Worm (Caenorhabditis elegans) whole organism, young adult: ENCODE results near the gene ppm-1.G.

Experiments used
- B0035.1 ChIP-seq: sonication (generic microtip); optimal IDR thresholded peaks from 2 replicates; lab custom pipeline; 2016; ENCODE audit warnings: missing genetic modification characterization, mild to moderate bottlenecking, missing compliant biosample characterization, missing genotype, missing genetic modification reagents
- B0261.1 ChIP-seq: sonication (generic microtip); optimal IDR thresholded peaks from 2 replicates; lab custom pipeline; 2016; ENCODE audit warnings: mild to moderate bottlenecking, missing genetic modification characterization, moderate library complexity, missing compliant biosample characterization
- C17E4.6 ChIP-seq: fragments of 200-800 bp; sonication (Bioruptor generic); IDR thresholded peaks from 2 replicates; pipeline ENCODE4 v1.3.6; 2022; ENCODE audit warnings: missing genetic modification reagents, missing genetic modification characterization, missing compliant biosample characterization
- D2030.7 ChIP-seq: fragments of 200-800 bp; sonication (Bioruptor generic); IDR thresholded peaks from 2 replicates; pipeline ENCODE4 v1.3.6; 2022; ENCODE audit warnings: missing genetic modification reagents, missing genetic modification characterization, missing compliant biosample characterization
- F10E7.11 ChIP-seq: sonication (generic microtip); optimal IDR thresholded peaks from 2 replicates; lab custom pipeline; 2017; ENCODE audit warnings: mild to moderate bottlenecking, missing genetic modification characterization, moderate library complexity, missing compliant biosample characterization
- F23B12.7 ChIP-seq: sonication (generic microtip); optimal IDR thresholded peaks from 2 replicates; lab custom pipeline; 2017; ENCODE audit warnings: missing genetic modification characterization, mild to moderate bottlenecking, missing compliant biosample characterization, antibody characterized with exemption, moderate library complexity; ENCODE audit not compliant: insufficient read depth
- F39B2.1 ChIP-seq: fragments of 200-800 bp; sonication (Bioruptor generic); IDR thresholded peaks from 2 replicates; pipeline ENCODE4 v1.3.6; 2022; ENCODE audit warnings: missing genetic modification reagents, missing genetic modification characterization, missing compliant biosample characterization
- K11D2.4 ChIP-seq: fragments of 200-800 bp; sonication (Bioruptor generic); IDR thresholded peaks from 2 replicates; pipeline ENCODE4 v1.3.6; 2022; ENCODE audit warnings: missing genetic modification reagents, missing genetic modification characterization, missing compliant biosample characterization
- K12H6.12 ChIP-seq: fragments of 200-800 bp; sonication (Bioruptor generic); optimal IDR thresholded peaks from 2 replicates; lab custom pipeline; 2018; ENCODE audit warnings: mild to moderate bottlenecking, missing genetic modification characterization, missing compliant biosample characterization
- Y53F4B.3 ChIP-seq: fragments of 200-800 bp; sonication (Bioruptor generic); IDR thresholded peaks from 2 replicates; pipeline ENCODE4 v1.3.6; 2022; ENCODE audit warnings: missing genetic modification reagents, missing genetic modification characterization, missing compliant biosample characterization
- Y53G8AR.9 ChIP-seq: fragments of 200-800 bp; sonication (Bioruptor generic); conservative IDR thresholded peaks from 2 replicates; pipeline ENCODE4 v1.3.6; 2022; ENCODE audit warnings: missing genetic modification reagents, missing genetic modification characterization, missing compliant biosample characterization
- Y56A3A.18 ChIP-seq: fragments of 200-800 bp; sonication (Bioruptor generic); IDR thresholded peaks from 2 replicates; pipeline ENCODE4 v1.3.6; 2022; ENCODE audit warnings: missing genetic modification reagents, missing genetic modification characterization, missing compliant biosample characterization
- Y67H2A.10 ChIP-seq: fragments of 200-800 bp; sonication (Bioruptor generic); conservative IDR thresholded peaks from 2 replicates; pipeline ENCODE4 v1.3.6; 2022; ENCODE audit warnings: missing genetic modification reagents, missing genetic modification characterization, missing compliant biosample characterization
- aptf-3 ChIP-seq: fragments of 200-800 bp; sonication (Bioruptor generic); IDR thresholded peaks from 2 replicates; pipeline ENCODE4 v1.3.6; 2022; ENCODE audit warnings: missing genetic modification characterization, missing compliant biosample characterization
- athp-1 ChIP-seq: sonication (generic microtip); optimal IDR thresholded peaks from 2 replicates; lab custom pipeline; 2017; ENCODE audit warnings: mild to moderate bottlenecking, missing genetic modification characterization, missing compliant biosample characterization
- bed-2 ChIP-seq: fragments of 200-800 bp; sonication (Bioruptor generic); IDR thresholded peaks from 2 replicates; pipeline ENCODE4 v1.3.6; 2022; ENCODE audit warnings: missing genetic modification reagents, missing genetic modification characterization, missing compliant biosample characterization
- ceh-27 ChIP-seq: fragments of 200-800 bp; sonication (Bioruptor generic); optimal IDR thresholded peaks from 2 replicates; lab custom pipeline; 2018; ENCODE audit warnings: mild to moderate bottlenecking, missing genetic modification characterization, moderate library complexity, missing compliant biosample characterization
- ceh-79 ChIP-seq: sonication (generic microtip); optimal IDR thresholded peaks from 2 replicates; lab custom pipeline; 2017; ENCODE audit warnings: mild to moderate bottlenecking, missing genetic modification characterization, missing compliant biosample characterization
- dpff-1 ChIP-seq: sonication (generic microtip); optimal IDR thresholded peaks from 2 replicates; lab custom pipeline; 2017; ENCODE audit warnings: mild to moderate bottlenecking, missing genetic modification characterization, missing compliant biosample characterization
- efl-1 ChIP-seq: fragments of 150-350 bp; optimal IDR thresholded peaks from 2 replicates; lab custom pipeline; 2014; ENCODE audit warnings: missing biosample characterization, missing genetic modification reagents, missing genetic modification characterization
- egl-44 ChIP-seq: fragments of 200-800 bp; sonication (Bioruptor generic); IDR thresholded peaks from 2 replicates; pipeline ENCODE4 v1.3.6; 2022; ENCODE audit warnings: missing genetic modification reagents, missing genetic modification characterization, missing compliant biosample characterization
- hlh-12 ChIP-seq: sonication (generic microtip); optimal IDR thresholded peaks from 2 replicates; lab custom pipeline; 2016; ENCODE audit warnings: missing genetic modification characterization, missing compliant biosample characterization
- hmg-20 ChIP-seq: fragments of 200-800 bp; sonication (Bioruptor generic); IDR thresholded peaks from 2 replicates; pipeline ENCODE4 v1.3.6; 2022; ENCODE audit warnings: missing genetic modification reagents, missing genetic modification characterization, missing compliant biosample characterization
- hrde-1 ChIP-seq: sonication (generic microtip); optimal IDR thresholded peaks from 2 replicates; lab custom pipeline; 2016; ENCODE audit warnings: missing genetic modification characterization, mild to moderate bottlenecking, missing compliant biosample characterization, moderate library complexity, missing genotype, missing genetic modification reagents, borderline replicate concordance
- madf-8 ChIP-seq: fragments of 200-800 bp; sonication (Bioruptor generic); conservative IDR thresholded peaks from 2 replicates; pipeline ENCODE4 v1.3.6; 2022; ENCODE audit warnings: missing genetic modification reagents, missing genetic modification characterization, missing compliant biosample characterization
- mcd-1 ChIP-seq: fragments of 200-800 bp; sonication (Bioruptor generic); IDR thresholded peaks from 2 replicates; pipeline ENCODE4 v1.3.6; 2022; ENCODE audit warnings: missing genetic modification reagents, missing genetic modification characterization, missing compliant biosample characterization
- mxl-1 ChIP-seq: sonication (generic microtip); optimal IDR thresholded peaks from 2 replicates; lab custom pipeline; 2016; ENCODE audit warnings: missing genetic modification characterization, missing compliant biosample characterization
- nfya-1 ChIP-seq: sonication (generic microtip); optimal IDR thresholded peaks from 2 replicates; lab custom pipeline; 2017; ENCODE audit warnings: antibody characterized with exemption, missing compliant biosample characterization, missing genetic modification characterization, borderline replicate concordance; ENCODE audit not compliant: insufficient read depth
- nhr-27 ChIP-seq: fragments of 200-800 bp; sonication (Bioruptor generic); optimal IDR thresholded peaks from 2 replicates; lab custom pipeline; 2018; ENCODE audit warnings: mild to moderate bottlenecking, missing genetic modification characterization, moderate library complexity, missing compliant biosample characterization
- pbrm-1 ChIP-seq: fragments of 200-800 bp; sonication (Bioruptor generic); IDR thresholded peaks from 2 replicates; pipeline ENCODE4 v1.3.6; 2022; ENCODE audit warnings: missing genetic modification reagents, missing genetic modification characterization, missing compliant biosample characterization
- pha-4 ChIP-seq: fragments of 150-350 bp; sonication (generic microtip); optimal IDR thresholded peaks from 2 replicates; lab custom pipeline; 2014; ENCODE audit warnings: missing biosample characterization, missing genetic modification reagents, missing genetic modification characterization
- snpc-3.4 ChIP-seq: sonication (generic microtip); optimal IDR thresholded peaks from 2 replicates; lab custom pipeline; 2017; ENCODE audit warnings: missing genetic modification characterization, mild to moderate bottlenecking, missing compliant biosample characterization, antibody characterized with exemption, moderate library complexity, missing genotype, missing genetic modification reagents
- snpc-4 ChIP-seq, 5 experiments: fragments of 150-350 bp in 1 of 5; sonication (generic microtip) in 4 of 5; optimal IDR thresholded peaks; 2 replicates each; lab custom pipeline; 2014 to 2018; ENCODE audit warnings: missing genetic modification characterization in 5 of 5, missing biosample characterization in 3 of 5, antibody characterized with exemption in 2 of 5, mild to moderate bottlenecking in 2 of 5, missing compliant biosample characterization in 2 of 5, missing genotype in 2 of 5, moderate library complexity in 2 of 5, missing genetic modification reagents in 1 of 5
- sptf-2 ChIP-seq: fragments of 200-800 bp; sonication (Bioruptor generic); optimal IDR thresholded peaks from 2 replicates; lab custom pipeline; 2018; ENCODE audit warnings: mild to moderate bottlenecking, missing genetic modification characterization, missing compliant biosample characterization
- ztf-18 ChIP-seq: sonication (generic microtip); optimal IDR thresholded peaks from 2 replicates; lab custom pipeline; 2016; ENCODE audit warnings: missing genotype, mild to moderate bottlenecking, missing genetic modification characterization, missing compliant biosample characterization
- ztf-22 ChIP-seq: fragments of 200-800 bp; sonication (Bioruptor generic); optimal IDR thresholded peaks from 2 replicates; lab custom pipeline; 2018; ENCODE audit warnings: mild to moderate bottlenecking, missing genetic modification characterization, moderate library complexity, missing compliant biosample characterization
- ztf-28 ChIP-seq: fragments of 200-800 bp; sonication (Bioruptor generic); IDR thresholded peaks from 2 replicates; pipeline ENCODE4 v1.3.6; 2022; ENCODE audit warnings: missing genetic modification reagents, missing genetic modification characterization, missing compliant biosample characterization

ppm-1.G gene

DNA sequence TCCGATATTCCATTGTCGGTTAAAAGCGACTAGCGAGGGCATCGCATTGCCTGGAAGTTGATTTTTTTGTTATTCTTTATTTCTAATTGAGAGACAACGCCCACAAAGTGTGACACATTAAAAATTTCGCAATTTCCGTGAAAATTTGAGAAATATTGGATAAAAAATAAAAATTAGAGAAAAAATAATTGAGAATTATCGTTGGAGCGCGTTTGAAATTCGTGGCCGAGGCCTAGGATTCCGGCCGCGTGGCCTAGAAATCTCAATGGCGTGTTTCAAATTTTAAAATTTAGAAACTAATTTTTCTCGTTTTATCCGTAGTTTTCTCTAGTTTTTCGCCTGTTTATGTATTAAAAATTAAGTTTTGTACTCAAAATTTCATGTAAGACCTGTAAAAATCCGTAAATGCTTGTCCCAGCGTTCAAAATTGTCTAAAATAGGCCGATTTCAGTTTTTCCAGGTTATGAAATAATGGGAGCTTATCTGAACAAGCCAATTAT lies at the start of gene ppm-1.G, which contains the start of gene dagl-2 (continued):
- TF ChIP-seq nfya-1 (tag; lab: Kevin White, UChicago) (no peak), K11D2.4 (GFP tag; lab: Robert Waterston, UW) (0 out of 2 replicates have a peak, but pooled peaks have one; percentile 23), aptf-3 (GFP tag; lab: Robert Waterston, UW) (no peak), Y53G8AR.9 (GFP tag; lab: Robert Waterston, UW) (no peak)
- TF ChIP-seq, all 124 proteins: peak for 30

DNA sequence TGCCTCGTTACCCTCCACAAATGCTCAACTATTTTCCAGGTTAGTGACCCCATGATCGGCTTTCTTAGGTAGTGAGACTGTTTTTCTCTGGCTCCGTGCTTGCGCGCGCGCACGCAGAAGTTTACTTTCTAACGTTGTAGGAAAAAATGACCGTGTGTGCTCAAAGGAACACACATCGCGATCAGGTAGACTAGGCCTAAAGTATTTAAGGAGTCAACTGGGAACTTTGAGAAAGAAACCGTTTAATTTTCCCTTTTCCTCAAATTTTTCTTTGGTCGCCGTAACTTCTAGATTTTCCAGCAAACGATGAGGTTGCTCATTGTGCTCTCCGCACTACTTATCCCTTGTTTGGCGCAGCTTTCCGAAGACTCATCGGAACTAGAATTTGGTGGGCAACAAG lies 43.1 kb upstream of the ppm-1.G start, which contains the start of gene idpp-1:
Gene idpp-1 (plus strand): TSS at position 301 of the 400 bp plus-strand sequence.
- no peak for TF ChIP-seq mxl-1 (tag; lab: Kevin White, UChicago)
- TF ChIP-seq efl-1 (GFP tag; lab: Kevin White, UChicago) = no peak

DNA sequence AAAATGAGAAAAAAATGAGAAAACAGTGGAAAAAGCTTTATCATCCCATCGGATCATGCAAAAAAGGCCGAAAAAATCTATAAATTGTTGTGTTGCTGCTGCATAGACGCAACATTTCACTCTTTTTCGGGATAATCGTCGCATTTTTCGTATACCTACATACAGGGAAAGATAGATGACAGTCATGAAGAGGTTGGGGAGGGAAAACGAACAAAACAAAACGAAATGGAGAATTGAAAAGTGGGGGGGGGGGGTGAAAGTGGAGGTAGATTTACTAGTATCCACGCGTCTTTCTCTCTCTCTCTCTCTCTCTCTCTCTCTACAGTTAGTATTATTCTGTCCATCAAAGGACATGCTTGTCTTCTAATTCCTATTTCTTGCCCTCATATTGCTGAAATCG lies 39.0 kb upstream of the ppm-1.G start:
- TF ChIP-seq ztf-28 (GFP tag; lab: Robert Waterston, UW) (no peak), bed-2 (GFP tag; lab: Robert Waterston, UW) (no peak), ztf-22 (GFP tag; lab: Kevin White, UChicago) (no peak), D2030.7 (GFP tag; lab: Robert Waterston, UW) (no peak), hmg-20 (GFP tag; lab: Robert Waterston, UW) (no peak), Y53F4B.3 (GFP tag; lab: Robert Waterston, UW) (no peak), pha-4 (tag; lab: Kevin White, UChicago) (no peak), Y67H2A.10 (GFP tag; lab: Robert Waterston, UW) (no peak), mcd-1 (no peak), ceh-27 (GFP tag; lab: Kevin White, UChicago) (no peak), K12H6.12 (tag; lab: Kevin White, UChicago) (no peak), F39B2.1 (GFP tag; lab: Robert Waterston, UW) (no peak), mxl-1 (tag; lab: Kevin White, UChicago) (no peak), B0261.1 (tag; lab: Kevin White, UChicago) (no peak), ztf-18 (tag; lab: Kevin White, UChicago) (no peak), sptf-2 (GFP tag; lab: Kevin White, UChicago) (no peak), C17E4.6 (GFP tag; lab: Robert Waterston, UW) (no peak), hlh-12 (tag; lab: Kevin White, UChicago) (no peak), Y56A3A.18 (GFP tag; lab: Robert Waterston, UW) (no peak)

DNA sequence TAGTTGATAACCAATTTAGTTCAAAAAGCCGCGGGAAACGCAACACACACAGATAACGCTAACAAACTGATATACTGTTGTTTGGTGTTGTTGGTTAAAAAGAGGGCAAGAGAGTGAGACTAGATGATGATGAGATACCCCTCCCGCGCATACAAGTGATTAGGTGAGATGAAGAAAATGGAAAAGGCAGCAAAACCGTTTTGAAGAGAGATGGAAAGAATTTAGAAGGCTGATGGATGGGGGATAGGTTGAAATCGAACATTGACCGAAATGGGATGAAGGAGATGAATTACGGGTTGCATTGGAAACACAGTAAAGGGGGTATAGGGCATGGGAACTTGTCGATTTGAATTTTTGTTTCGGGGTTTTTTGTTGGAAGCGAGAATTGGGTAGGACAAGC lies 34.7 kb upstream of the ppm-1.G start:
- TF ChIP-seq F23B12.7 (tag; lab: Kevin White, UChicago) (no peak), B0035.1 (tag; lab: Kevin White, UChicago) (no peak), madf-8 (GFP tag; lab: Robert Waterston, UW) (no peak), snpc-3.4 (tag; lab: Kevin White, UChicago) (no peak), snpc-4 (GFP tag; optimal IDR thresholded peaks at IDR 0.05; lab: Kevin White, UChicago) (no peak), snpc-4 (tag; optimal IDR thresholded peaks at IDR 0.05; lab: Kevin White, UChicago) (no peak), egl-44 (no peak), dpff-1 (tag; lab: Kevin White, UChicago) (no peak), athp-1 (tag; lab: Kevin White, UChicago) (no peak), pha-4 (tag; lab: Kevin White, UChicago) (no peak), nhr-27 (tag; lab: Kevin White, UChicago) (no peak), ceh-79 (tag; lab: Kevin White, UChicago) (no peak), pbrm-1 (no peak), mxl-1 (tag; lab: Kevin White, UChicago) (no peak), hrde-1 (no peak), F10E7.11 (tag; lab: Kevin White, UChicago) (no peak)
